Fruit fly (Drosophila melanogaster) whole organism, embryonic: ENCODE measurements around the gene CatB.

Experiments
- Atf6 ChIP-seq: fragments of 200-800 bp; sonication (Bioruptor generic); IDR thresholded peaks from 2 replicates; pipeline ENCODE4 v1.3.6; 2022; ENCODE audit warnings: missing biosample characterization, missing genetic modification characterization
- B-H1 ChIP-seq: fragments of 200-800 bp; sonication (Bioruptor generic); IDR thresholded peaks from 3 replicates; pipeline ENCODE4 v1.3.6; 2022; ENCODE audit warnings: missing biosample characterization, missing genetic modification characterization
- B-H2 ChIP-seq: fragments of 200-800 bp; sonication (Bioruptor generic); optimal IDR thresholded peaks from 2 replicates; lab custom pipeline; 2018; ENCODE audit warnings: missing biosample characterization, mild to moderate bottlenecking, missing genetic modification characterization
- Bgb ChIP-seq: fragments of 200-800 bp; sonication (Bioruptor generic); IDR thresholded peaks from 2 replicates; pipeline ENCODE4 v1.3.6; 2022; ENCODE audit warnings: missing biosample characterization, missing genetic modification characterization; ENCODE audit not compliant: partially characterized antibody
- CG10267 ChIP-seq: fragments of 200-800 bp; sonication (Bioruptor generic); optimal IDR thresholded peaks from 2 replicates; lab custom pipeline; 2018; ENCODE audit warnings: missing biosample characterization, mild to moderate bottlenecking, missing genetic modification characterization, moderate library complexity
- CG10321 ChIP-seq: fragments of 200-800 bp; sonication (Bioruptor generic); IDR thresholded peaks from 2 replicates; pipeline ENCODE4 v1.3.6; 2022; ENCODE audit warnings: missing biosample characterization, missing genetic modification characterization
- CG11085 ChIP-seq: fragments of 200-800 bp; sonication (Bioruptor generic); IDR thresholded peaks from 2 replicates; pipeline ENCODE4 v1.3.6; 2022; ENCODE audit warnings: missing biosample characterization, missing genetic modification characterization
- CG11723 ChIP-seq: fragments of 200-800 bp; sonication (Bioruptor generic); optimal IDR thresholded peaks from 2 replicates; lab custom pipeline; 2017; ENCODE audit warnings: missing biosample characterization, mild to moderate bottlenecking, missing genetic modification characterization
- CG12219 ChIP-seq: fragments of 200-800 bp; sonication (Bioruptor generic); optimal IDR thresholded peaks from 3 replicates; lab custom pipeline; 2018; ENCODE audit warnings: missing biosample characterization, mild to moderate bottlenecking, missing genetic modification characterization
- CG18619 ChIP-seq: fragments of 200-800 bp; sonication (Bioruptor generic); optimal IDR thresholded peaks from 3 replicates; lab custom pipeline; 2017; ENCODE audit warnings: missing biosample characterization, mild to moderate bottlenecking, missing genetic modification characterization
- CG32532 ChIP-seq: fragments of 200-800 bp; sonication (Bioruptor generic); IDR thresholded peaks from 2 replicates; pipeline ENCODE4 v1.3.6; 2022; ENCODE audit warnings: missing biosample characterization, missing genetic modification characterization
- CG33557 ChIP-seq: fragments of 200-800 bp; sonication (Bioruptor generic); optimal IDR thresholded peaks from 2 replicates; lab custom pipeline; 2019; ENCODE audit warnings: missing biosample characterization, mild to moderate bottlenecking, missing genetic modification characterization, moderate library complexity
- CG34224 ChIP-seq: fragments of 200-800 bp; sonication (Bioruptor generic); IDR thresholded peaks from 3 replicates; pipeline ENCODE4 v1.3.6; 2022; ENCODE audit warnings: missing biosample characterization, missing genetic modification characterization; ENCODE audit not compliant: partially characterized antibody
- CG3847 ChIP-seq: fragments of 200-800 bp; sonication (Bioruptor generic); IDR thresholded peaks from 2 replicates; pipeline ENCODE4 v1.3.6; 2022; ENCODE audit warnings: missing biosample characterization, missing genetic modification characterization
- CG4854 ChIP-seq: fragments of 200-800 bp; sonication (Bioruptor generic); optimal IDR thresholded peaks from 2 replicates; lab custom pipeline; 2016; ENCODE audit warnings: missing biosample characterization, missing genetic modification characterization, inconsistent platforms
- CG5245 ChIP-seq: fragments of 200-800 bp; sonication (Bioruptor generic); optimal IDR thresholded peaks from 3 replicates; lab custom pipeline; 2016; ENCODE audit warnings: missing biosample characterization, missing genetic modification characterization
- CG9797 ChIP-seq: fragments of 200-800 bp; sonication (Bioruptor generic); optimal IDR thresholded peaks from 3 replicates; lab custom pipeline; 2018; ENCODE audit warnings: missing biosample characterization, mild to moderate bottlenecking, missing genetic modification characterization
- GATAe ChIP-seq: fragments of 200-800 bp; sonication (Bioruptor generic); conservative IDR thresholded peaks from 2 replicates; pipeline ENCODE4 v1.3.6; 2022; ENCODE audit warnings: missing biosample characterization, missing genetic modification characterization
- Hand ChIP-seq: fragments of 200-800 bp; sonication (Bioruptor generic); optimal IDR thresholded peaks from 2 replicates; lab custom pipeline; 2017; ENCODE audit warnings: mild to moderate bottlenecking, missing biosample characterization, missing genetic modification reagents, missing genetic modification characterization
- Jarid2 ChIP-seq: fragments of 200-800 bp; sonication (Bioruptor generic); optimal IDR thresholded peaks from 3 replicates; lab custom pipeline; 2017; ENCODE audit warnings: mild to moderate bottlenecking, missing biosample characterization, missing genetic modification reagents, missing genetic modification characterization
- Med ChIP-seq: fragments of 200-800 bp; sonication (Bioruptor generic); peaks from one replicate; lab custom pipeline; 2016; ENCODE audit warnings: missing biosample characterization, missing genetic modification characterization, mild to moderate bottlenecking, inconsistent platforms, moderate library complexity
- NC2α ChIP-seq: fragments of 200-800 bp; sonication (Bioruptor generic); optimal IDR thresholded peaks from 2 replicates; lab custom pipeline; 2016; ENCODE audit warnings: missing biosample characterization, missing genetic modification characterization
- NK7.1 ChIP-seq: fragments of 200-800 bp; sonication (Bioruptor generic); optimal IDR thresholded peaks from 3 replicates; lab custom pipeline; 2016; ENCODE audit warnings: missing biosample characterization, missing genetic modification characterization
- PHDP ChIP-seq: fragments of 200-800 bp; sonication (Bioruptor generic); optimal IDR thresholded peaks from 3 replicates; lab custom pipeline; 2018; ENCODE audit warnings: missing biosample characterization, mild to moderate bottlenecking, missing genetic modification characterization, moderate library complexity
- Rx ChIP-seq: fragments of 200-800 bp; sonication (Bioruptor generic); IDR thresholded peaks from 2 replicates; pipeline ENCODE4 v1.3.6; 2022; ENCODE audit warnings: missing biosample characterization, missing genetic modification characterization
- Taf1 ChIP-seq: fragments of 200-800 bp; sonication (Bioruptor generic); IDR thresholded peaks from 2 replicates; pipeline ENCODE4 v1.3.6; 2022; ENCODE audit warnings: missing biosample characterization, missing genetic modification characterization
- Trl ChIP-seq, 3 experiments: fragments of >200 bp in 2 of 3; fragments of 200-800 bp in 1 of 3; sonication (Bioruptor generic) in 1 of 3; optimal IDR thresholded peaks; 2 replicates in 1 of 3; 3 replicates in 2 of 3; lab custom pipeline; 2016 to 2017; ENCODE audit warnings: missing biosample characterization in 1 of 3, missing genetic modification characterization in 1 of 3
- Xrp1 ChIP-seq: fragments of 200-800 bp; sonication (Bioruptor generic); IDR thresholded peaks from 2 replicates; pipeline ENCODE4 v1.3.6; 2022; ENCODE audit warnings: missing biosample characterization, missing genetic modification characterization
- caup ChIP-seq: fragments of 200-800 bp; sonication (Bioruptor generic); optimal IDR thresholded peaks from 3 replicates; lab custom pipeline; 2017; ENCODE audit warnings: missing biosample characterization, mild to moderate bottlenecking, missing genetic modification characterization, moderate library complexity; ENCODE audit not compliant: severe bottlenecking
- chif ChIP-seq, 2 experiments: fragments of 200-800 bp; sonication (Bioruptor generic); optimal IDR thresholded peaks; 3 replicates each; lab custom pipeline; 2016; ENCODE audit warnings: missing biosample characterization in 2 of 2, missing genetic modification characterization in 2 of 2
- dpn ChIP-seq, 2 experiments: fragments of 200-800 bp; sonication (Bioruptor generic); optimal IDR thresholded peaks; 3 replicates each; lab custom pipeline; 2016; ENCODE audit warnings: missing biosample characterization in 2 of 2, missing genetic modification characterization in 2 of 2
- ems ChIP-seq: fragments of 200-800 bp; sonication (Bioruptor generic); optimal IDR thresholded peaks from 3 replicates; lab custom pipeline; 2016; ENCODE audit warnings: missing biosample characterization, missing genetic modification characterization
- fd3F ChIP-seq: fragments of 200-800 bp; sonication (Bioruptor generic); optimal IDR thresholded peaks from 2 replicates; lab custom pipeline; 2018; ENCODE audit warnings: missing biosample characterization, mild to moderate bottlenecking, missing genetic modification characterization, moderate library complexity
- fu2 ChIP-seq: fragments of 200-800 bp; sonication (Bioruptor generic); optimal IDR thresholded peaks from 2 replicates; lab custom pipeline; 2016; ENCODE audit warnings: missing biosample characterization, missing genetic modification characterization
- gro ChIP-seq: fragments of 200-800 bp; sonication (Bioruptor generic); optimal IDR thresholded peaks from 2 replicates; lab custom pipeline; 2016; ENCODE audit warnings: missing biosample characterization, missing genetic modification characterization
- gsb-n ChIP-seq: fragments of 200-800 bp; sonication (Bioruptor generic); optimal IDR thresholded peaks from 3 replicates; lab custom pipeline; 2018; ENCODE audit warnings: missing biosample characterization, mild to moderate bottlenecking, missing genetic modification characterization
- ham ChIP-seq: fragments of 200-800 bp; sonication (Bioruptor generic); IDR thresholded peaks from 2 replicates; pipeline ENCODE4 v1.3.6; 2022; ENCODE audit warnings: missing biosample characterization, missing genetic modification characterization
- ind ChIP-seq: fragments of 200-800 bp; sonication (Bioruptor generic); optimal IDR thresholded peaks from 3 replicates; lab custom pipeline; 2016; ENCODE audit warnings: missing biosample characterization, missing genetic modification characterization
- jigr1 ChIP-seq: fragments of 200-800 bp; sonication (Bioruptor generic); IDR thresholded peaks from 3 replicates; pipeline ENCODE4 v1.3.6; 2022; ENCODE audit warnings: missing biosample characterization, missing genetic modification characterization
- lola ChIP-seq, 3 experiments: fragments of >200 bp in 2 of 3; fragments of 200-800 bp in 1 of 3; sonication (Bioruptor generic) in 1 of 3; optimal IDR thresholded peaks; 2 replicates each; lab custom pipeline; 2017 to 2019; ENCODE audit warnings: missing biosample characterization in 3 of 3, missing genetic modification characterization in 3 of 3, mild to moderate bottlenecking in 1 of 3, moderate library complexity in 1 of 3
- luna ChIP-seq: fragments of 200-800 bp; sonication (Bioruptor generic); optimal IDR thresholded peaks from 2 replicates; lab custom pipeline; 2016; ENCODE audit warnings: missing biosample characterization, missing genetic modification characterization
- nerfin-1 ChIP-seq: fragments of 200-800 bp; sonication (Bioruptor generic); optimal IDR thresholded peaks from 3 replicates; lab custom pipeline; 2019; ENCODE audit warnings: missing biosample characterization, mild to moderate bottlenecking, missing genetic modification characterization, moderate library complexity
- nerfin-2 ChIP-seq: fragments of 200-800 bp; sonication (Bioruptor generic); IDR thresholded peaks from 2 replicates; pipeline ENCODE4 v1.3.6; 2022; ENCODE audit warnings: missing biosample characterization, missing genetic modification characterization; ENCODE audit not compliant: partially characterized antibody
- nmo ChIP-seq: fragments of 200-800 bp; sonication (Bioruptor generic); optimal IDR thresholded peaks from 2 replicates; lab custom pipeline; 2018; ENCODE audit warnings: missing biosample characterization, mild to moderate bottlenecking, missing genetic modification characterization, moderate library complexity
- oc ChIP-seq: fragments of 200-800 bp; sonication (Bioruptor generic); optimal IDR thresholded peaks from 2 replicates; lab custom pipeline; 2018; ENCODE audit warnings: missing biosample characterization, mild to moderate bottlenecking, missing genetic modification characterization, moderate library complexity
- run ChIP-seq: fragments of 200-800 bp; sonication (Bioruptor generic); optimal IDR thresholded peaks from 3 replicates; lab custom pipeline; 2018; ENCODE audit warnings: missing biosample characterization, mild to moderate bottlenecking, missing genetic modification characterization
- sd ChIP-seq: fragments of 200-800 bp; sonication (Bioruptor generic); optimal IDR thresholded peaks from 3 replicates; lab custom pipeline; 2018; ENCODE audit warnings: missing biosample characterization, mild to moderate bottlenecking, missing genetic modification characterization, moderate library complexity
- zf30C ChIP-seq: fragments of 200-800 bp; sonication (Bioruptor generic); optimal IDR thresholded peaks from 3 replicates; lab custom pipeline; 2018; ENCODE audit warnings: missing biosample characterization, mild to moderate bottlenecking, missing genetic modification characterization

Gene CatB

DNA sequence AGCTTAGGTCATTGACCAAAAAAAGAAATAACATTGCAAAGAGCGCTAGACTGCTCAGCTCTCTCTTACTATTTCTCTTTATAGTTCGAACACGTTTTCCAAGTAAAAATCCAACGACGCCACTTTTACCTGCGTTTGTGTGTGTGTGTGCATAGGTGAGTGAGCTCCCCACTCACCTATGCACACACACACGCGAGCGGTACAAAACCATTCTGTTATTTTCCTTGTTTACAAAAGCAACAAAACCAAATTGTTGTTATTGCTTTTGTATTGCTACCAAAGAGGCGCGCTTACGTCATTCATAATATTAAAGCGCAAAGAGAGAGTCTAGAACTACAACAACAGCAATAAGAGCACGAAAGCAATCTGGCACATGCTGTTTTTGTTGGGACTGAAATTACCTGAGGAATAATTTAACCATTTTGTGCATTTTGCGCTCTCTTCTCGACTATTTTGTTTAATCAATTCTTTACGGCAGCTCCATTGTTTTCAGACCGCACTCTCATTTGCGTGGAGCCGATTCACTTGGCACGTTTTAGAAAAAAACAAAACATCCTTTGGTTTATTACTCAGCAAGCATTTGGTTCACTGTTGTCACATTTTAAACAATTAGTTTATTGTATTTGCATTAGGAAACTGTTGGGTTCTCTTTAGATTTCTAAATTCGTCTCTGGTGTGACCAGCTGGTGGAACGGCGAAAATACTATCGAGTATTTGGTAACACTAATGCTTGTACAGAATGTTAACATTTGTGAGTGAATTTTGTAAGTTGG, 34.8 kb downstream of the CatB start, which contains the start of gene raw (continued):
- no peak for TF ChIP-seq NC2α
- no peak for TF ChIP-seq CG18619 (GFP tag; lab: Kevin White, UChicago)
- TF ChIP-seq gsb-n (tag; lab: Kevin White, UChicago): no peak
- peak; percentile 75 for TF ChIP-seq Med (GFP tag; lab: Kevin White, UChicago)
- TF ChIP-seq Jarid2 (GFP tag; lab: Kevin White, UChicago): no peak
- TF ChIP-seq fd3F (GFP tag; lab: Kevin White, UChicago): no peak
- TF ChIP-seq sd: peak; percentile 60
- no peak for TF ChIP-seq chif (GFP tag; optimal IDR thresholded peaks at IDR 0.05; lab: Kevin White, UChicago)
- no peak for TF ChIP-seq zf30C (GFP tag; lab: Kevin White, UChicago)
- peak; percentile 41 for TF ChIP-seq PHDP (tag; lab: Kevin White, UChicago)
- TF ChIP-seq ind (GFP tag; lab: Kevin White, UChicago): no peak
- TF ChIP-seq nerfin-1: peak; percentile 39
- TF ChIP-seq Xrp1 (GFP tag; lab: Robert Waterston, UW): no peak
- 0 out of 3 replicates have a peak, but pooled peaks have one; percentile 37 for TF ChIP-seq CG34224
- TF ChIP-seq ems (GFP tag; lab: Kevin White, UChicago): no peak
- no peak for TF ChIP-seq GATAe
- TF ChIP-seq CG11723 (GFP tag; lab: Kevin White, UChicago): no peak
- no peak for TF ChIP-seq run (tag; lab: Kevin White, UChicago)
- TF ChIP-seq nmo: no peak
- no peak for TF ChIP-seq luna
- peak; percentile 4 for TF ChIP-seq CG4854 (GFP tag; lab: Kevin White, UChicago)
- TF ChIP-seq CG12219 (GFP tag; lab: Kevin White, UChicago): peak; percentile 17
- TF ChIP-seq CG10321 (GFP tag; lab: Robert Waterston, UW): no peak
- TF ChIP-seq CG9797 (GFP tag; lab: Kevin White, UChicago): peak; percentile 68
- TF ChIP-seq CG32532 (GFP tag; lab: Robert Waterston, UW): no peak
- no peak for TF ChIP-seq Rx (GFP tag; lab: Robert Waterston, UW)
- 0 out of 2 replicates have a peak, but pooled peaks have one; percentile 3 for TF ChIP-seq Bgb
- TF ChIP-seq ham (GFP tag; lab: Robert Waterston, UW): no peak
- no peak for TF ChIP-seq CG11085 (GFP tag; lab: Robert Waterston, UW)
- no peak for TF ChIP-seq oc (tag; lab: Kevin White, UChicago)
- TF ChIP-seq Atf6 (GFP tag; lab: Robert Waterston, UW): peak; percentile 14; the same call in 1 of the 2 replicates
- TF ChIP-seq caup (GFP tag; lab: Kevin White, UChicago): peak; percentile 37
- TF ChIP-seq Trl (optimal IDR thresholded peaks at IDR 0.05; lab: Kevin White, UChicago): peak; percentile 83 to 97
- TF ChIP-seq Trl (GFP tag; optimal IDR thresholded peaks at IDR 0.05; lab: Kevin White, UChicago): peak; percentile 5
- TF ChIP-seq B-H2 (GFP tag; lab: Kevin White, UChicago): peak; percentile 53
- no peak for TF ChIP-seq CG3847 (GFP tag; lab: Robert Waterston, UW)
- no peak for TF ChIP-seq fu2 (GFP tag; lab: Kevin White, UChicago)
- no peak for TF ChIP-seq CG5245 (GFP tag; lab: Kevin White, UChicago)
- TF ChIP-seq jigr1 (GFP tag; lab: Robert Waterston, UW): no peak
- no peak for TF ChIP-seq B-H1 (GFP tag; lab: Robert Waterston, UW)
- TF ChIP-seq CG33557 (GFP tag; lab: Kevin White, UChicago): peak; percentile 9
- no peak for TF ChIP-seq Taf1 (GFP tag; lab: Robert Waterston, UW)
- peak; percentile 47 for TF ChIP-seq Hand (GFP tag; lab: Kevin White, UChicago)
- peak; percentile 17 for TF ChIP-seq gro (GFP tag; lab: Kevin White, UChicago)
- no peak for TF ChIP-seq CG10267 (tag; lab: Kevin White, UChicago)
- TF ChIP-seq dpn (GFP tag; optimal IDR thresholded peaks at IDR 0.05; lab: Kevin White, UChicago): no peak
- no peak for TF ChIP-seq lola (GFP tag; optimal IDR thresholded peaks at IDR 0.05; lab: Kevin White, UChicago)
- TF ChIP-seq NK7.1 (GFP tag; lab: Kevin White, UChicago): no peak
- TF ChIP-seq nerfin-2: no peak
